Worm (Caenorhabditis elegans): ENCODE data around the gene F08F8.10.

Gene F08F8.10

DNA sequence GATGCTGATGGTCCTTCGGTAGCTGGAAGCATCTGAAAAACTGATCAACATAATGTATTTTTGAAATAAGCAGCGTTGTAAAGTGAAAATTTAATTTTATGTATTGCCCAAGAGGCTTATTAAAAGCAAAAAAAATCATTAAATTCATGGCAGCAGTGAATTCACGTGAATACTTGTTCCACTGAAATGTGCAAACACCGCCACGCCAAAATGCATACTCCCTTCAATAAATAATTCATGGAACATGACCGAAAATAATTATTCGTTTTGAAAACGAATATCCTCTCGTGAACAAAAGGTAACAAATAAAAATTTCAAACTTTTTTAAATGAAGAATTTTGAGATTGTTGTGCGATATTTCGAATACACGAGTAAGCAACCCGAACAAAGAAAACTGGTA is at the start of gene F08F8.10 (continued):
- no peak for TF ChIP-seq ceh-40 (GFP tag; IDR thresholded peaks at IDR 0.05)
- TF ChIP-seq lin-40 (tag; optimal IDR thresholded peaks at IDR 0.05): no peak
- peak; percentile 32; the same call in 1 of the 2 replicates for TF ChIP-seq ekl-4 (GFP tag; IDR thresholded peaks at IDR 0.05)
- TF ChIP-seq efl-1 (GFP tag; optimal IDR thresholded peaks at IDR 0.05): no peak
- TF ChIP-seq ZK185.1 (tag; optimal IDR thresholded peaks at IDR 0.05; ENCODE audit: poor library complexity, severe bottlenecking): no peak
- TF ChIP-seq bed-1 (GFP tag; IDR thresholded peaks at IDR 0.05): no peak
- no peak for TF ChIP-seq aptf-3 (GFP tag; IDR thresholded peaks at IDR 0.05)
- TF ChIP-seq let-607 (tag; optimal IDR thresholded peaks at IDR 0.05): no peak
- no peak for TF ChIP-seq nfyb-1 (GFP tag; IDR thresholded peaks at IDR 0.05)
- no peak for TF ChIP-seq ama-1 (optimal IDR thresholded peaks at IDR 0.05)
- TF ChIP-seq ama-1 (GFP tag; optimal IDR thresholded peaks at IDR 0.05): no peak
- TF ChIP-seq snpc-4 (GFP tag; optimal IDR thresholded peaks at IDR 0.05): no peak
- peak in 2 of 4 experiments; percentile 14 to 24 for TF ChIP-seq snpc-4 (tag; optimal IDR thresholded peaks at IDR 0.05)
- no peak for TF ChIP-seq Y53G8AR.9 (GFP tag; conservative IDR thresholded peaks at IDR 0.05)
- peak; percentile 8 for TF ChIP-seq K12H6.12 (tag; optimal IDR thresholded peaks at IDR 0.05)
- no peak for TF ChIP-seq lin-26 (GFP tag; IDR thresholded peaks at IDR 0.05)
- TF ChIP-seq zfh-2 (GFP tag; conservative IDR thresholded peaks at IDR 0.05): no peak
- TF ChIP-seq Y79H2A.3 (GFP tag; conservative IDR thresholded peaks at IDR 0.05): no peak
- TF ChIP-seq athp-1 (tag; optimal IDR thresholded peaks at IDR 0.05): peak; percentile 24
- TF ChIP-seq pbrm-1 (GFP tag; IDR thresholded peaks at IDR 0.05): no peak

- no peak for TF ChIP-seq ztf-26 (tag; optimal IDR thresholded peaks at IDR 0.05)
- no peak for TF ChIP-seq mcd-1 (GFP tag; IDR thresholded peaks at IDR 0.05)
- TF ChIP-seq attf-3 (GFP tag; conservative IDR thresholded peaks at IDR 0.05): no peak
- TF ChIP-seq nfyb-1 (GFP tag; IDR thresholded peaks at IDR 0.05): no peak
- TF ChIP-seq athp-1 (tag; optimal IDR thresholded peaks at IDR 0.05): no peak
- TF ChIP-seq unc-62 (GFP tag; optimal IDR thresholded peaks at IDR 0.05): no peak
- no peak for TF ChIP-seq die-1 (tag; optimal IDR thresholded peaks at IDR 0.05)
- TF ChIP-seq Y53F4B.3 (GFP tag; IDR thresholded peaks at IDR 0.05): no peak
- TF ChIP-seq lsy-27 (tag; optimal IDR thresholded peaks at IDR 0.05; ENCODE audit: borderline replicate concordance, insufficient read depth): no peak
- no peak for TF ChIP-seq Y95B8A.8 (GFP tag; IDR thresholded peaks at IDR 0.05)
- TF ChIP-seq nhr-120 (GFP tag; IDR thresholded peaks at IDR 0.05): no peak
- TF ChIP-seq cebp-2 (GFP tag; IDR thresholded peaks at IDR 0.05): no peak
- no peak for TF ChIP-seq C06A6.2 (GFP tag; conservative IDR thresholded peaks at IDR 0.05)
- no peak for TF ChIP-seq ztf-25 (GFP tag; IDR thresholded peaks at IDR 0.05)
- no peak for TF ChIP-seq hsf-1 (GFP tag; IDR thresholded peaks at IDR 0.05)
- no peak for TF ChIP-seq madf-10 (tag; optimal IDR thresholded peaks at IDR 0.05)
These were observed 41.8 kb upstream of the F08F8.10 start for ce11 chrIII:7399004-7399403.

- no peak for TF ChIP-seq D2030.7 (GFP tag; IDR thresholded peaks at IDR 0.05)
- no peak for TF ChIP-seq unc-130 (GFP tag; optimal IDR thresholded peaks at IDR 0.05)
- no peak for TF ChIP-seq F33H1.4 (GFP tag; IDR thresholded peaks at IDR 0.05)
- TF ChIP-seq hmg-1.2 (GFP tag; IDR thresholded peaks at IDR 0.05): peak; percentile 29; the same call in 1 of the 2 replicates
These were observed 40.0 kb upstream of the F08F8.10 start for ce11 chrIII:7397196-7397595.
